Worm (Caenorhabditis elegans): ENCODE data around the gene srbc-7.

DNA sequence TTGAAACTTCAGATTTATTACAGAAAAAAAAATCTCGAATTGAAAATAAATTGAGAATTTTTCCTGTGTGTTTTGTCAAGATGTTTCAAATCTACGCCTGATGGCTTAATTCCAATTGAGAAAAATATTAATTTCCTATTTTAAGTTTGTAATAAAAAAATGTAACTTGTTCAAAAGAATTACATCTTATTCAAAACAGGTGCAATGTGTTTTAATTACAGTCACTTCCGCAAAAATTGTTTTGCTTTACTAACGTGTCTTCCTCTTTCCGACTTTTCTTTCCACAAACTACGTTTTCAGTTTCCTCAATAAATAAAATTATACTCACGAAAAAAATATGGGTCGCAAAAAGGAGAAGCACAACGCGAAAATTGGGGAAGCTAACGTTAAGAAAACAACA is 49.4 kb downstream of the srbc-7 start, which contains the start of gene F25E5.16:
- no peak for TF ChIP-seq ztf-23 (GFP tag; IDR thresholded peaks at IDR 0.05)
- no peak for TF ChIP-seq flt-1 (GFP tag; IDR thresholded peaks at IDR 0.05)
- no peak for TF ChIP-seq cog-1 (tag; optimal IDR thresholded peaks at IDR 0.05)
- TF ChIP-seq med-1 (GFP tag; optimal IDR thresholded peaks at IDR 0.05; ENCODE audit: insufficient read depth), result no peak
- TF ChIP-seq ztf-29 (GFP tag; IDR thresholded peaks at IDR 0.05), result no peak
- TF ChIP-seq T22C8.4 (GFP tag; IDR thresholded peaks at IDR 0.05), result no peak
- TF ChIP-seq ref-1 (GFP tag; conservative IDR thresholded peaks at IDR 0.05), result no peak
- TF ChIP-seq tab-1 (GFP tag; IDR thresholded peaks at IDR 0.05), result no peak
- TF ChIP-seq klf-2 (GFP tag; conservative IDR thresholded peaks at IDR 0.05), result no peak

All from whole organism, midembryonic.